Worm (Caenorhabditis elegans): ENCODE data around the gene mfsd-13.2.

Gene mfsd-13.2

ce11 chrII:7176108-7176507 lies 10.5 kb upstream of the mfsd-13.2 start:
- TF ChIP-seq unc-42 (tag; optimal IDR thresholded peaks at IDR 0.05): peak; percentile 80
- TF ChIP-seq unc-86 (tag; optimal IDR thresholded peaks at IDR 0.05): no peak

ce11 chrII:7174843-7175242 lies 9.2 kb upstream of the mfsd-13.2 start, which contains the start of gene glc-4:
TSS of gene glc-4 (minus strand) at chrII:7174943.
- TF ChIP-seq pag-3 (tag; optimal IDR thresholded peaks at IDR 0.05; ENCODE audit: borderline replicate concordance): no peak
- TF ChIP-seq unc-86 (tag; optimal IDR thresholded peaks at IDR 0.05): no peak
- no peak for TF ChIP-seq tbx-2 (tag; optimal IDR thresholded peaks at IDR 0.05)

- TF ChIP-seq nhr-11 (tag; optimal IDR thresholded peaks at IDR 0.05) (no peak), sox-2 (GFP tag; IDR thresholded peaks at IDR 0.05) (no peak), F13H6.1 (tag; optimal IDR thresholded peaks at IDR 0.05) (no peak), npax-4 (tag; optimal IDR thresholded peaks at IDR 0.05) (no peak), hlh-8 (tag; optimal IDR thresholded peaks at IDR 0.05) (no peak), fkh-6 (tag; optimal IDR thresholded peaks at IDR 0.05) (no peak)
Measured at ce11 chrII:7171305-7171998, 5.8 kb upstream of the mfsd-13.2 start, which contains the start of gene dyf-13. TSS of gene dyf-13 (minus strand) at chrII:7171355.

ce11 chrII:7168712-7169111 lies 3.1 kb upstream of the mfsd-13.2 start, which contains the start of gene col-36:
TSS of gene col-36 (minus strand) at chrII:7168812.
- TF ChIP-seq mec-3 (tag; optimal IDR thresholded peaks at IDR 0.05; ENCODE audit: borderline replicate concordance) (no peak), ceh-18 (tag; optimal IDR thresholded peaks at IDR 0.05) (no peak), elt-2 (tag; optimal IDR thresholded peaks at IDR 0.05) (no peak), npax-4 (tag; optimal IDR thresholded peaks at IDR 0.05) (no peak)

- TF ChIP-seq pha-4 (tag; optimal IDR thresholded peaks at IDR 0.05): no peak
- TF ChIP-seq ceh-2 (tag; optimal IDR thresholded peaks at IDR 0.05): no peak
- TF ChIP-seq elt-2 (tag; optimal IDR thresholded peaks at IDR 0.05): no peak
- no peak for TF ChIP-seq ets-4 (tag; optimal IDR thresholded peaks at IDR 0.05)
- TF ChIP-seq ztf-16 (tag; optimal IDR thresholded peaks at IDR 0.05): no peak
- no peak for TF ChIP-seq unc-86 (tag; optimal IDR thresholded peaks at IDR 0.05)
- no peak for TF ChIP-seq elt-4 (tag; optimal IDR thresholded peaks at IDR 0.05)
- TF ChIP-seq syd-9 (tag; optimal IDR thresholded peaks at IDR 0.05): no peak
- no peak for TF ChIP-seq nhr-11 (tag; optimal IDR thresholded peaks at IDR 0.05)
- TF ChIP-seq dmd-4 (tag; optimal IDR thresholded peaks at IDR 0.05; ENCODE audit: borderline replicate concordance): no peak
- no peak for TF ChIP-seq ceh-48 (tag; optimal IDR thresholded peaks at IDR 0.05)
Measured at ce11 chrII:7166768-7167167, 1.1 kb upstream of the mfsd-13.2 start.

- TF ChIP-seq fkh-10 (GFP tag; optimal IDR thresholded peaks at IDR 0.05) (no peak), nfya-1 (tag; optimal IDR thresholded peaks at IDR 0.05) (no peak), ceh-24 (tag; optimal IDR thresholded peaks at IDR 0.05) (no peak), ceh-34 (tag; optimal IDR thresholded peaks at IDR 0.05) (no peak), F13H6.1 (tag; optimal IDR thresholded peaks at IDR 0.05) (no peak), tbx-7 (tag; optimal IDR thresholded peaks at IDR 0.05) (no peak), ceh-9 (tag; optimal IDR thresholded peaks at IDR 0.05) (no peak), npax-4 (tag; optimal IDR thresholded peaks at IDR 0.05) (no peak), C38D4.7 (GFP tag; optimal IDR thresholded peaks at IDR 0.05) (no peak), fkh-6 (tag; optimal IDR thresholded peaks at IDR 0.05) (no peak), elt-4 (tag; optimal IDR thresholded peaks at IDR 0.05) (no peak), K02D7.2 (tag; optimal IDR thresholded peaks at IDR 0.05) (no peak), T23F11.4 (GFP tag; optimal IDR thresholded peaks at IDR 0.05) (no peak), odd-2 (tag; optimal IDR thresholded peaks at IDR 0.05) (no peak)
Measured at ce11 chrII:7161512-7161911, 4.1 kb downstream of the mfsd-13.2 start, which contains the start of gene C27H5.12. TSS of gene C27H5.12 (minus strand) at chrII:7161612.

All from whole organism, late embryonic.